Fruit fly (Drosophila melanogaster): ENCODE data around the gene CG31301.

- no peak for TF ChIP-seq Dip2 (GFP tag; IDR thresholded peaks at IDR 0.05)
- TF ChIP-seq tll (GFP tag; optimal IDR thresholded peaks at IDR 0.05) = no peak
- TF ChIP-seq Asciz (GFP tag; optimal IDR thresholded peaks at IDR 0.05) = no peak
- TF ChIP-seq CG13624 (GFP tag; optimal IDR thresholded peaks at IDR 0.05) = no peak
- no peak for TF ChIP-seq zfh1 (GFP tag; IDR thresholded peaks at IDR 0.05)
- no peak for TF ChIP-seq CG14667 (GFP tag; IDR thresholded peaks at IDR 0.05)
Observed at dm6 chr3R:15361490-15361889, 15.5 kb downstream of the CG31301 start, which contains the start of the genes Cog2 and Trax.
